Worm (Caenorhabditis elegans) whole organism, young adult: ENCODE measurements around the gene npr-12.
A peak's percentile ranks its signal among the peaks of the same experiment; 100 is the strongest.

ENCODE experiments used
- C06A6.2 ChIP-seq: fragments of 200-800 bp; sonication (Bioruptor generic); conservative IDR thresholded peaks from 2 replicates; pipeline ENCODE4 v1.3.6; 2022; ENCODE audit warnings: missing genetic modification characterization, missing compliant biosample characterization
- T07F8.4 ChIP-seq: sonication (generic microtip); optimal IDR thresholded peaks from 2 replicates; lab custom pipeline; 2016; ENCODE audit warnings: mild to moderate bottlenecking, missing genetic modification characterization, moderate library complexity, missing compliant biosample characterization
- Y67H2A.10 ChIP-seq: fragments of 200-800 bp; sonication (Bioruptor generic); conservative IDR thresholded peaks from 2 replicates; pipeline ENCODE4 v1.3.6; 2022; ENCODE audit warnings: missing genetic modification reagents, missing genetic modification characterization, missing compliant biosample characterization
- attf-3 ChIP-seq: fragments of 200-800 bp; sonication (Bioruptor generic); conservative IDR thresholded peaks from 2 replicates; pipeline ENCODE4 v1.3.6; 2022; ENCODE audit warnings: missing genetic modification reagents, missing genetic modification characterization, missing compliant biosample characterization
- attf-6 ChIP-seq: fragments of 200-800 bp; sonication (Bioruptor generic); IDR thresholded peaks from 2 replicates; pipeline ENCODE4 v1.3.6; 2022; ENCODE audit warnings: missing genetic modification reagents, missing genetic modification characterization, missing compliant biosample characterization
- dpl-1 ChIP-seq: fragments of 150-350 bp; optimal IDR thresholded peaks from 2 replicates; lab custom pipeline; 2014; ENCODE audit warnings: missing biosample characterization, missing genetic modification reagents, missing genetic modification characterization
- hlh-26 ChIP-seq: fragments of 200-800 bp; sonication (Bioruptor generic); conservative IDR thresholded peaks from 2 replicates; pipeline ENCODE4 v1.3.6; 2022; ENCODE audit warnings: missing genetic modification reagents, missing genetic modification characterization, missing compliant biosample characterization
- nfyb-1 ChIP-seq: fragments of 200-800 bp; sonication (Bioruptor generic); IDR thresholded peaks from 2 replicates; pipeline ENCODE4 v1.3.6; 2022; ENCODE audit warnings: missing genetic modification reagents, missing genetic modification characterization, missing compliant biosample characterization
- unc-62 ChIP-seq: fragments of 150-350 bp; optimal IDR thresholded peaks from 2 replicates; lab custom pipeline; 2014; ENCODE audit warnings: missing biosample characterization, missing genetic modification reagents, missing genetic modification characterization
- ztf-6 ChIP-seq: fragments of 200-800 bp; sonication (Bioruptor generic); IDR thresholded peaks from 2 replicates; pipeline ENCODE4 v1.3.6; 2022; ENCODE audit warnings: missing genetic modification reagents, missing genetic modification characterization, missing compliant biosample characterization

DNA sequence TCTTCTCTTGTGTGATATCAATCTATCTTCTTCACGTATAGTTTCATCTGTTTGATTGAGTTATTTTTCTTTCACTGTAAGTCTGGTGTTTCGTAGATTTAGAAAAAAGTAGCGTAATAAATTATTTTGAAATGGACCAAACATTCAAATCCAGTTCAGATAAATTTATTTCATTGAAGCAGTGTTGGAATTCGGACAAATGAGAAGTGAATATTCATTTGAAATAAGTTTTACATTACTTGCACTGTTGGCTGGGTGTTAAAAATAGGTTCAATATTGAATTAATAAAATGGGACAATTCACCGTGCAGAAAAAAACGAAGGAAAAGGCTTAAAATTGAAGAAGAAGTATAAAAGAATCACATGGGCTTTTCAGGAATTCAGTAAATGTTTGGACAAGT is 41.2 kb upstream of the npr-12 start:
- TF ChIP-seq Y67H2A.10 (GFP tag; lab: Robert Waterston, UW) = no peak
- TF ChIP-seq nfyb-1 (GFP tag; lab: Robert Waterston, UW) = no peak
- no peak for TF ChIP-seq dpl-1
- 0 out of 2 replicates have a peak, but pooled peaks have one; percentile 35 for TF ChIP-seq attf-6
- TF ChIP-seq hlh-26 (GFP tag; lab: Robert Waterston, UW) = no peak
- no peak for TF ChIP-seq unc-62
- TF ChIP-seq ztf-6 (GFP tag; lab: Robert Waterston, UW) = no peak
- TF ChIP-seq attf-3 = no peak
- TF ChIP-seq T07F8.4 (tag; lab: Kevin White, UChicago) = no peak
- no peak for TF ChIP-seq C06A6.2 (GFP tag; lab: Robert Waterston, UW)
